Worm (Caenorhabditis elegans): ENCODE results near the gene C39F7.5.

- TF ChIP-seq hlh-4 (tag; optimal IDR thresholded peaks at IDR 0.05) (no peak), tbx-2 (tag; optimal IDR thresholded peaks at IDR 0.05) (no peak), elt-2 (tag; optimal IDR thresholded peaks at IDR 0.05) (no peak), sptf-1 (tag; optimal IDR thresholded peaks at IDR 0.05) (no peak), unc-86 (tag; optimal IDR thresholded peaks at IDR 0.05) (no peak), C34B4.2 (tag; optimal IDR thresholded peaks at IDR 0.05) (no peak), nhr-237 (tag; optimal IDR thresholded peaks at IDR 0.05) (no peak), nhr-77 (tag; optimal IDR thresholded peaks at IDR 0.05) (no peak), ama-1 (optimal IDR thresholded peaks at IDR 0.05) (no peak), lsy-2 (tag; optimal IDR thresholded peaks at IDR 0.05) (no peak), nhr-12 (tag; optimal IDR thresholded peaks at IDR 0.05) (no peak), C16A3.4 (tag; optimal IDR thresholded peaks at IDR 0.05) (no peak), nhr-28 (tag; optimal IDR thresholded peaks at IDR 0.05) (no peak), blmp-1 (tag; optimal IDR thresholded peaks at IDR 0.05) (no peak)
Observed at ce11 chrV:1244021-1244708, 20.4 kb upstream of the C39F7.5 start.
